Fruit fly (Drosophila melanogaster) whole organism, wandering third instar larva: ENCODE results near the gene Gr94a.

ENCODE experiments used
- Abd-B ChIP-seq: fragments of >200 bp; optimal IDR thresholded peaks from 2 replicates; lab custom pipeline; 2017; ENCODE audit warnings: missing biosample characterization, missing genetic modification characterization
- CG32264 ChIP-seq: fragments of 200-800 bp; sonication (Bioruptor generic); optimal IDR thresholded peaks from 2 replicates; lab custom pipeline; 2016; ENCODE audit warnings: missing biosample characterization, missing genetic modification characterization
- CG9705 ChIP-seq: fragments of 200-800 bp; sonication (Bioruptor generic); optimal IDR thresholded peaks from 2 replicates; lab custom pipeline; 2018; ENCODE audit warnings: missing biosample characterization, mild to moderate bottlenecking, missing genetic modification characterization
- CrebA ChIP-seq: fragments of 200-800 bp; sonication (Bioruptor generic); optimal IDR thresholded peaks from 2 replicates; lab custom pipeline; 2016; ENCODE audit warnings: missing biosample characterization, mild to moderate bottlenecking, missing genetic modification characterization, borderline replicate concordance
- Dfd ChIP-seq: fragments of >200 bp; optimal IDR thresholded peaks from 2 replicates; lab custom pipeline; 2017; ENCODE audit warnings: missing biosample characterization, missing genetic modification characterization
- Dif ChIP-seq: fragments of 200-275, 200-300 bp; sonication (Bioruptor generic); optimal IDR thresholded peaks from 2 replicates; lab custom pipeline; 2018; ENCODE audit warnings: missing biosample characterization, missing genetic modification characterization; ENCODE audit not compliant: partially characterized antibody
- GATAd ChIP-seq: sonication (Bioruptor generic); optimal IDR thresholded peaks from 2 replicates; lab custom pipeline; 2016; ENCODE audit warnings: missing biosample characterization, missing genetic modification characterization
- HLH106 ChIP-seq: fragments of 200-800 bp; optimal IDR thresholded peaks from 3 replicates; lab custom pipeline; 2019; ENCODE audit warnings: missing biosample characterization, mild to moderate bottlenecking, missing genetic modification characterization, moderate library complexity
- Hnf4 ChIP-seq: fragments of 200-800 bp; sonication (Bioruptor generic); optimal IDR thresholded peaks from 2 replicates; lab custom pipeline; 2016; ENCODE audit warnings: missing biosample characterization, mild to moderate bottlenecking, missing genetic modification characterization
- Hr78 ChIP-seq: fragments of >200 bp; optimal IDR thresholded peaks from 2 replicates; lab custom pipeline; 2017; ENCODE audit warnings: missing biosample characterization, missing genetic modification characterization
- Hr83 ChIP-seq: fragments of 200-300 bp; sonication (Bioruptor generic); optimal IDR thresholded peaks from 2 replicates; lab custom pipeline; 2016; ENCODE audit warnings: missing biosample characterization, mild to moderate bottlenecking, missing genetic modification characterization, moderate library complexity; ENCODE audit not compliant: poor library complexity, severe bottlenecking
- Jra ChIP-seq: sonication (Bioruptor generic); optimal IDR thresholded peaks from 2 replicates; lab custom pipeline; 2016; ENCODE audit warnings: missing biosample characterization, missing genetic modification characterization
- Mio ChIP-seq: sonication (Bioruptor generic); optimal IDR thresholded peaks from 2 replicates; lab custom pipeline; 2016; ENCODE audit warnings: missing biosample characterization, missing genetic modification characterization
- Myc ChIP-seq: fragments of >200 bp; optimal IDR thresholded peaks from 2 replicates; lab custom pipeline; 2017
- N ChIP-seq: fragments of >200 bp; optimal IDR thresholded peaks from 2 replicates; lab custom pipeline; 2018; ENCODE audit warnings: missing biosample characterization, missing external identifiers, missing genetic modification characterization
- OdsH ChIP-seq: fragments of 200-800 bp; sonication (Bioruptor generic); optimal IDR thresholded peaks from 2 replicates; lab custom pipeline; 2016; ENCODE audit warnings: missing biosample characterization, mild to moderate bottlenecking, missing genetic modification characterization
- Rel ChIP-seq, 2 experiments: fragments of 200-800 bp; sonication (Bioruptor generic) in 1 of 2; optimal IDR thresholded peaks; 2 replicates in 1 of 2; 3 replicates in 1 of 2; lab custom pipeline; 2016 to 2019; ENCODE audit warnings: mild to moderate bottlenecking in 2 of 2, missing biosample characterization in 2 of 2, missing genetic modification characterization in 2 of 2, moderate library complexity in 1 of 2
- Sp1 ChIP-seq: fragments of 200-800 bp; sonication (Bioruptor generic); optimal IDR thresholded peaks from 3 replicates; lab custom pipeline; 2019; ENCODE audit warnings: missing biosample characterization, mild to moderate bottlenecking, missing genetic modification characterization, moderate library complexity
- Vsx2 ChIP-seq: fragments of 200-300, 225-300 bp; sonication (Bioruptor generic); optimal IDR thresholded peaks from 2 replicates; lab custom pipeline; 2018; ENCODE audit warnings: missing biosample characterization, missing genetic modification characterization; ENCODE audit not compliant: partially characterized antibody
- br ChIP-seq: fragments of 200-800 bp; sonication (Bioruptor generic); optimal IDR thresholded peaks from 2 replicates; lab custom pipeline; 2016; ENCODE audit warnings: missing biosample characterization, missing genetic modification characterization
- brk ChIP-seq: fragments of 200-800 bp; sonication (Bioruptor generic); optimal IDR thresholded peaks from 2 replicates; lab custom pipeline; 2016; ENCODE audit warnings: missing biosample characterization, mild to moderate bottlenecking, missing genetic modification characterization
- dl ChIP-seq, 2 experiments: fragments of 175-275, 200-275 bp in 1 of 2; fragments of 200-275 bp in 1 of 2; sonication (Bioruptor generic); optimal IDR thresholded peaks; lab custom pipeline; 2018; ENCODE audit warnings: mild to moderate bottlenecking in 2 of 2, missing biosample characterization in 2 of 2, missing genetic modification characterization in 2 of 2, moderate library complexity in 2 of 2; ENCODE audit not compliant: partially characterized antibody in 2 of 2, insufficient read depth in 1 of 2
- dmrt93B ChIP-seq: fragments of 200-800 bp; sonication (Bioruptor generic); optimal IDR thresholded peaks from 2 replicates; lab custom pipeline; 2018; ENCODE audit warnings: missing biosample characterization, mild to moderate bottlenecking, missing genetic modification characterization
- dsf ChIP-seq: sonication (Bioruptor generic); optimal IDR thresholded peaks from 2 replicates; lab custom pipeline; 2016; ENCODE audit warnings: missing biosample characterization, missing genetic modification characterization, borderline replicate concordance
- ey ChIP-seq: fragments of 200-800 bp; sonication (Bioruptor generic); optimal IDR thresholded peaks from 2 replicates; lab custom pipeline; 2016; ENCODE audit warnings: missing biosample characterization, missing genetic modification characterization
- foxo ChIP-seq, 2 experiments: fragments of 200-800 bp; sonication (Bioruptor generic); optimal IDR thresholded peaks; 2 replicates in 1 of 2; 3 replicates in 1 of 2; lab custom pipeline; 2016 to 2017; ENCODE audit warnings: missing biosample characterization in 2 of 2, missing genetic modification characterization in 2 of 2
- fru ChIP-seq: fragments of 200-800 bp; sonication (Bioruptor generic); optimal IDR thresholded peaks from 3 replicates; lab custom pipeline; 2016; ENCODE audit warnings: missing biosample characterization, mild to moderate bottlenecking, missing genetic modification characterization
- h ChIP-seq: fragments of 200-800 bp; sonication (Bioruptor generic); optimal IDR thresholded peaks from 3 replicates; lab custom pipeline; 2016; ENCODE audit warnings: missing biosample characterization, mild to moderate bottlenecking, missing genetic modification characterization
- jim ChIP-seq: fragments of 175-275, 200-325 bp; sonication (Bioruptor generic); optimal IDR thresholded peaks from 2 replicates; lab custom pipeline; 2016; ENCODE audit warnings: missing biosample characterization, mild to moderate bottlenecking, missing genetic modification characterization
- lola ChIP-seq: fragments of >200 bp; optimal IDR thresholded peaks from 2 replicates; lab custom pipeline; 2017; ENCODE audit warnings: missing biosample characterization, missing genetic modification characterization
- pan ChIP-seq: fragments of >200 bp; optimal IDR thresholded peaks from 2 replicates; lab custom pipeline; 2017
- psq ChIP-seq: fragments of 200-800 bp; sonication (Bioruptor generic); optimal IDR thresholded peaks from 3 replicates; lab custom pipeline; 2017; ENCODE audit warnings: missing biosample characterization, mild to moderate bottlenecking, missing genetic modification characterization, moderate library complexity
- rgr ChIP-seq: fragments of 200-800 bp; sonication (Bioruptor generic); optimal IDR thresholded peaks from 3 replicates; lab custom pipeline; 2016; ENCODE audit warnings: missing biosample characterization, mild to moderate bottlenecking, missing genetic modification characterization
- sage ChIP-seq: fragments of 200-800 bp; sonication (Bioruptor generic); optimal IDR thresholded peaks from 2 replicates; lab custom pipeline; 2016; ENCODE audit warnings: missing biosample characterization, mild to moderate bottlenecking, missing genetic modification characterization
- sv ChIP-seq: fragments of 200-800 bp; sonication (Bioruptor generic); optimal IDR thresholded peaks from 3 replicates; lab custom pipeline; 2016; ENCODE audit warnings: missing biosample characterization, missing genetic modification characterization
- tai ChIP-seq: sonication (Bioruptor generic); optimal IDR thresholded peaks from 2 replicates; lab custom pipeline; 2016; ENCODE audit warnings: missing biosample characterization, missing genetic modification characterization
- usp ChIP-seq: fragments of >200 bp; optimal IDR thresholded peaks from 2 replicates; lab custom pipeline; 2017; ENCODE audit warnings: missing biosample characterization, missing genetic modification characterization
- woc ChIP-seq: sonication (Bioruptor generic); optimal IDR thresholded peaks from 2 replicates; lab custom pipeline; 2016; ENCODE audit warnings: missing biosample characterization, mild to moderate bottlenecking, missing genetic modification characterization

Gr94a gene

DNA sequence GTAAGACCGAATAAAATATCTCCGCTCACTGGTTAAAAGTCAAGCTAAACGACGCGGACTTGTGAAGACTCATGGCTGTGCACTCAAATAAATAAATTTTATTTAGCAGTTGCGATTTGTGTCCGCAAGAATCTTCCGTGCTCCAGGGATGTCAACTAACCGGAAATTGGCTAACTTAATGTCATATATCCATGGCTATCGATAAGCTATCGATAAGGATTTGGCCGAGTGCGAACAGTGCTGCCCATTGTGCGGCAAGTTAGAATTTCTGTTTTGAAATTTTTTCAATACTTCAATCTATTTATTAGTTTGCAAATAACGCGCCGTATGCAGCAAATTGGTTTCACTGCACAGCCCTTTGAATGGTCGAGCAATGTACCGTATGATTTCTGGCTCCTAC lies 2.4 kb downstream of the Gr94a start, which contains the start of gene p53:
TSS of gene p53 (minus strand) at position 147 of the 400 bp plus-strand sequence.
- peak; percentile 69 for TF ChIP-seq dmrt93B
- TF ChIP-seq Rel (GFP tag; optimal IDR thresholded peaks at IDR 0.05; lab: Kevin White, UChicago): no peak
- no peak for TF ChIP-seq Rel (tag; optimal IDR thresholded peaks at IDR 0.05; lab: Kevin White, UChicago)
- no peak for TF ChIP-seq Hnf4 (GFP tag; lab: Kevin White, UChicago)
- peak; percentile 41 for TF ChIP-seq CG32264 (GFP tag; lab: Kevin White, UChicago)
- no peak for TF ChIP-seq pan (lab: Kevin White, UChicago)
- TF ChIP-seq jim (GFP tag; lab: Kevin White, UChicago): no peak
- TF ChIP-seq GATAd (GFP tag; lab: Kevin White, UChicago): no peak
- TF ChIP-seq br (GFP tag; lab: Kevin White, UChicago): peak; percentile 47
- TF ChIP-seq dl (GFP tag; optimal IDR thresholded peaks at IDR 0.05; lab: Kevin White, UChicago; ENCODE audit: insufficient read depth in 1 of 2, partially characterized antibody in 2 of 2): no peak
- no peak for TF ChIP-seq Dfd (GFP tag; lab: Kevin White, UChicago)
- no peak for TF ChIP-seq brk (GFP tag; lab: Kevin White, UChicago)
- TF ChIP-seq h (GFP tag; lab: Kevin White, UChicago): peak; percentile 55
- TF ChIP-seq ey: no peak
- TF ChIP-seq Myc (lab: Kevin White, UChicago): no peak
- TF ChIP-seq HLH106 (tag; lab: Kevin White, UChicago): peak; percentile 60
- no peak for TF ChIP-seq lola (GFP tag; lab: Kevin White, UChicago)
- no peak for TF ChIP-seq tai (GFP tag; lab: Kevin White, UChicago)
- peak; percentile 51 for TF ChIP-seq OdsH (GFP tag; lab: Kevin White, UChicago)
- TF ChIP-seq dsf (GFP tag; lab: Kevin White, UChicago): no peak
- no peak for TF ChIP-seq N (GFP tag; lab: Kevin White, UChicago)
- no peak for TF ChIP-seq psq (GFP tag; lab: Kevin White, UChicago)
- TF ChIP-seq Jra (GFP tag; lab: Kevin White, UChicago): no peak
- no peak for TF ChIP-seq woc
- TF ChIP-seq rgr (GFP tag; lab: Kevin White, UChicago): peak; percentile 68
- no peak for TF ChIP-seq Vsx2 (GFP tag; lab: Kevin White, UChicago)
- no peak for TF ChIP-seq Hr78 (GFP tag; lab: Kevin White, UChicago)
- TF ChIP-seq sv (GFP tag; lab: Kevin White, UChicago): peak; percentile 64
- TF ChIP-seq Dif (GFP tag; lab: Kevin White, UChicago): no peak
- no peak for TF ChIP-seq usp (GFP tag; lab: Kevin White, UChicago)
- peak; percentile 20 for TF ChIP-seq fru
- TF ChIP-seq foxo (GFP tag; optimal IDR thresholded peaks at IDR 0.05; lab: Kevin White, UChicago): peak in 1 of 2 experiments; percentile 39
- TF ChIP-seq Mio (GFP tag; lab: Kevin White, UChicago): no peak
- TF ChIP-seq Hr83 (GFP tag; lab: Kevin White, UChicago): peak; percentile 62
- peak; percentile 53 for TF ChIP-seq Sp1
- no peak for TF ChIP-seq Abd-B (GFP tag; lab: Kevin White, UChicago)
- TF ChIP-seq CrebA: no peak
- peak; percentile 63 for TF ChIP-seq CG9705 (GFP tag; lab: Kevin White, UChicago)
- no peak for TF ChIP-seq sage (GFP tag; lab: Kevin White, UChicago)

dm6 chr3R:23056113-23056512 lies 4.6 kb downstream of the Gr94a start:
- TF ChIP-seq Myc (lab: Kevin White, UChicago) (no peak), sage (GFP tag; lab: Kevin White, UChicago) (no peak), br (GFP tag; lab: Kevin White, UChicago) (no peak), dsf (GFP tag; lab: Kevin White, UChicago) (no peak), Hnf4 (GFP tag; lab: Kevin White, UChicago) (no peak), psq (GFP tag; lab: Kevin White, UChicago) (no peak), N (GFP tag; lab: Kevin White, UChicago) (no peak), CG32264 (GFP tag; lab: Kevin White, UChicago) (no peak), OdsH (GFP tag; lab: Kevin White, UChicago) (no peak), usp (GFP tag; lab: Kevin White, UChicago) (no peak)
